Worm (Caenorhabditis elegans) whole organism, L3 larva: ENCODE results near the gene gasr-8.

Source experiments
- R02D3.7 ChIP-seq: fragments of 150-350 bp; optimal IDR thresholded peaks from 2 replicates; lab custom pipeline; 2014; ENCODE audit warnings: missing biosample characterization, missing genetic modification characterization
- ZK546.5 ChIP-seq: sonication (generic microtip); optimal IDR thresholded peaks from 2 replicates; lab custom pipeline; 2017; ENCODE audit warnings: missing biosample characterization, missing genetic modification characterization
- ceh-82 ChIP-seq: fragments of 150-350 bp; optimal IDR thresholded peaks from 2 replicates; lab custom pipeline; 2014; ENCODE audit warnings: missing biosample characterization, missing genetic modification characterization
- ceh-9 ChIP-seq: sonication (generic microtip); optimal IDR thresholded peaks from 2 replicates; lab custom pipeline; 2018; ENCODE audit warnings: missing biosample characterization, missing genetic modification characterization
- egl-27 ChIP-seq: sonication (generic microtip); optimal IDR thresholded peaks from 4 replicates; lab custom pipeline; 2017; ENCODE audit warnings: missing biosample characterization, missing genetic modification reagents, missing genetic modification characterization
- elt-1 ChIP-seq: fragments of 150-350 bp; optimal IDR thresholded peaks from 2 replicates; lab custom pipeline; 2014; ENCODE audit warnings: missing biosample characterization, missing genetic modification characterization
- elt-2 ChIP-seq: sonication (generic microtip); optimal IDR thresholded peaks from 2 replicates; lab custom pipeline; 2016; ENCODE audit warnings: missing genetic modification reagents, mild to moderate bottlenecking, missing genetic modification characterization, missing compliant biosample characterization
- elt-3 ChIP-seq, 3 experiments: fragments of 150-350 bp in 1 of 3; sonication (generic microtip) in 2 of 3; optimal IDR thresholded peaks; 2 replicates in 2 of 3; 4 replicates in 1 of 3; lab custom pipeline; 2014 to 2017; ENCODE audit warnings: missing biosample characterization in 3 of 3, missing genetic modification characterization in 3 of 3
- eor-1 ChIP-seq, 2 experiments: fragments of 150-350 bp; optimal IDR thresholded peaks; 2 replicates each; lab custom pipeline; 2014 to 2018; ENCODE audit warnings: missing biosample characterization in 2 of 2, missing genetic modification characterization in 2 of 2
- fkh-10 ChIP-seq: sonication (generic microtip); optimal IDR thresholded peaks from 2 replicates; lab custom pipeline; 2017; ENCODE audit warnings: missing biosample characterization, missing genetic modification reagents, missing genetic modification characterization
- hmg-11 ChIP-seq: sonication (generic microtip); optimal IDR thresholded peaks from 2 replicates; lab custom pipeline; 2016; ENCODE audit warnings: missing genetic modification characterization, missing compliant biosample characterization
- jun-1 ChIP-seq: fragments of 150-350 bp; optimal IDR thresholded peaks from 2 replicates; lab custom pipeline; 2014; ENCODE audit warnings: missing biosample characterization, missing genetic modification reagents, missing genetic modification characterization
- lin-39 ChIP-seq: fragments of 150-350 bp; optimal IDR thresholded peaks from 2 replicates; lab custom pipeline; 2018; ENCODE audit warnings: missing biosample characterization, missing genetic modification reagents, missing genetic modification characterization
- lsy-12 ChIP-seq: sonication (generic microtip); optimal IDR thresholded peaks from 2 replicates; lab custom pipeline; 2016; ENCODE audit warnings: mild to moderate bottlenecking, missing genetic modification characterization, missing compliant biosample characterization
- mml-1 ChIP-seq: fragments of 150-350 bp; sonication (generic microtip); optimal IDR thresholded peaks from 3 replicates; lab custom pipeline; 2014; ENCODE audit warnings: missing biosample characterization, missing genetic modification characterization
- nfya-1 ChIP-seq: sonication (generic microtip); optimal IDR thresholded peaks from 2 replicates; lab custom pipeline; 2017; ENCODE audit warnings: missing genetic modification characterization, mild to moderate bottlenecking, missing compliant biosample characterization, antibody characterized with exemption, moderate library complexity; ENCODE audit not compliant: insufficient read depth
- nhr-11 ChIP-seq: fragments of 150-350 bp; optimal IDR thresholded peaks from 2 replicates; lab custom pipeline; 2014; ENCODE audit warnings: missing biosample characterization, missing genetic modification characterization
- nhr-12 ChIP-seq: fragments of 150-350 bp; optimal IDR thresholded peaks from 2 replicates; lab custom pipeline; 2014; ENCODE audit warnings: missing biosample characterization, missing genetic modification characterization
- nhr-23 ChIP-seq: fragments of 150-350 bp; optimal IDR thresholded peaks from 2 replicates; lab custom pipeline; 2014; ENCODE audit warnings: missing biosample characterization, missing genetic modification reagents, missing genetic modification characterization
- nhr-237 ChIP-seq: fragments of 150-350 bp; optimal IDR thresholded peaks from 2 replicates; lab custom pipeline; 2014; ENCODE audit warnings: missing biosample characterization, missing genetic modification characterization
- nhr-25 ChIP-seq: sonication (generic microtip); optimal IDR thresholded peaks from 2 replicates; lab custom pipeline; 2017; ENCODE audit warnings: missing biosample characterization, missing genetic modification characterization
- nhr-28 ChIP-seq: fragments of 150-350 bp; optimal IDR thresholded peaks from 2 replicates; lab custom pipeline; 2014; ENCODE audit warnings: missing biosample characterization, missing genetic modification characterization
- nhr-43 ChIP-seq: sonication (generic microtip); optimal IDR thresholded peaks from 2 replicates; lab custom pipeline; 2016; ENCODE audit warnings: mild to moderate bottlenecking, missing genetic modification characterization, missing compliant biosample characterization; ENCODE audit not compliant: poor library complexity, severe bottlenecking
- nhr-77 ChIP-seq: fragments of 150-350 bp; optimal IDR thresholded peaks from 2 replicates; lab custom pipeline; 2014; ENCODE audit warnings: missing biosample characterization, missing genetic modification characterization
- pha-4 ChIP-seq: fragments of 150-350 bp; optimal IDR thresholded peaks from 2 replicates; lab custom pipeline; 2014; ENCODE audit warnings: missing biosample characterization, missing genetic modification reagents, missing genetic modification characterization
- pqm-1 ChIP-seq: fragments of 150-350 bp; optimal IDR thresholded peaks from 2 replicates; lab custom pipeline; 2017; ENCODE audit warnings: missing biosample characterization, missing genetic modification characterization, inconsistent platforms
- skn-1 ChIP-seq: fragments of 150-350 bp; optimal IDR thresholded peaks from 2 replicates; lab custom pipeline; 2014; ENCODE audit warnings: missing biosample characterization, missing genetic modification characterization
- snpc-4 ChIP-seq: fragments of 150-350 bp; optimal IDR thresholded peaks from 2 replicates; lab custom pipeline; 2014; ENCODE audit warnings: missing biosample characterization, missing genetic modification characterization
- unc-39 ChIP-seq: sonication (generic microtip); optimal IDR thresholded peaks from 4 replicates; lab custom pipeline; 2017; ENCODE audit warnings: missing biosample characterization, missing genetic modification characterization
- unc-62 ChIP-seq: fragments of 150-350 bp; sonication (generic microtip); optimal IDR thresholded peaks from 4 replicates; lab custom pipeline; 2014; ENCODE audit warnings: missing biosample characterization, missing genetic modification reagents, missing genetic modification characterization
- zag-1 ChIP-seq: fragments of 150-350 bp; optimal IDR thresholded peaks from 2 replicates; lab custom pipeline; 2014; ENCODE audit warnings: missing biosample characterization, missing genetic modification characterization
- ztf-11 ChIP-seq: fragments of 150-350 bp; optimal IDR thresholded peaks from 2 replicates; lab custom pipeline; 2014; ENCODE audit warnings: missing biosample characterization, missing genetic modification characterization
- ztf-4 ChIP-seq: fragments of 150-350 bp; optimal IDR thresholded peaks from 2 replicates; lab custom pipeline; 2014; ENCODE audit warnings: missing biosample characterization, missing genetic modification characterization

gasr-8 gene

ce11 chrV:14716114-14716513, 27.2 kb downstream of the gasr-8 start, which contains the start of gene fbxa-147:
Gene fbxa-147, plus strand, starts transcription at chrV:14716499.
- peak; percentile 51 for TF ChIP-seq elt-2 (tag; lab: Kevin White, UChicago)
- no peak for TF ChIP-seq mml-1 (tag; lab: Kevin White, UChicago)
- TF ChIP-seq zag-1 (tag; lab: Kevin White, UChicago): no peak
- no peak for TF ChIP-seq jun-1 (tag; lab: Kevin White, UChicago)

DNA sequence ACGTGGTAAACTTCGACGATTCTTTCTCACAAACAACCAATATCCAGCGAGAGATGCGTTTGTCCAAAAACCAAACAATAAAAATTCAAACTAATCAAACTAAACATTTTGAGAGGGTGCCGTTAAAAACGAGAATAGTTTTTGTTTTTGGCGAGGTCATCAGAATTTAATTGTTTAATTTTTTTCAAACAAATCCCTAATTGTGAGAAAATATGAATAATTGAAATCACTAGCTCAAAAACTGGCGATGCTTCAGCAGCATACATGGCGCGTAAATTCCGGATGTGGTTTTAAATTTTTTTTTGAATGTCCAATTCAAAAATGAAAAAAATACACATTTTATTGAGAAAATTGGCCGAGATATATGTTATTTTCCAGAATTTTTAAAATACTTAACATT, 30.6 kb downstream of the gasr-8 start, which contains the start of gene R08A2.1:
TSS of gene R08A2.1 (minus strand) at position 101 of the 400 bp plus-strand sequence.
- TF ChIP-seq lin-39 (tag; lab: Kevin White, UChicago) (no peak), skn-1 (no peak), pqm-1 (no peak), elt-3 (tag; optimal IDR thresholded peaks at IDR 0.05; lab: Kevin White, UChicago) (no peak), ztf-11 (tag; lab: Kevin White, UChicago) (no peak), nhr-28 (no peak), snpc-4 (tag; lab: Kevin White, UChicago) (no peak), jun-1 (tag; lab: Kevin White, UChicago) (no peak), nhr-237 (tag; lab: Kevin White, UChicago) (no peak), fkh-10 (GFP tag; lab: Kevin White, UChicago) (no peak), pha-4 (tag; lab: Kevin White, UChicago) (no peak), ztf-4 (tag; lab: Kevin White, UChicago) (no peak), ceh-82 (tag; lab: Kevin White, UChicago) (no peak), zag-1 (tag; lab: Kevin White, UChicago) (no peak), R02D3.7 (tag; lab: Kevin White, UChicago) (no peak), ceh-9 (no peak), eor-1 (tag; optimal IDR thresholded peaks at IDR 0.05; lab: Kevin White, UChicago) (no peak), egl-27 (no peak)

- TF ChIP-seq nhr-11 (tag; lab: Kevin White, UChicago): no peak
- TF ChIP-seq nhr-23 (tag; lab: Kevin White, UChicago): no peak
- no peak for TF ChIP-seq lsy-12 (tag; lab: Kevin White, UChicago)
- no peak for TF ChIP-seq nhr-77
- TF ChIP-seq nhr-28: no peak
- TF ChIP-seq ZK546.5 (tag; lab: Kevin White, UChicago): no peak
- no peak for TF ChIP-seq ztf-11 (tag; lab: Kevin White, UChicago)
- TF ChIP-seq ceh-9: no peak
- TF ChIP-seq elt-2 (tag; lab: Kevin White, UChicago): no peak
- TF ChIP-seq skn-1: no peak
- TF ChIP-seq elt-1 (tag; lab: Kevin White, UChicago): no peak
- TF ChIP-seq nfya-1 (tag; lab: Kevin White, UChicago): no peak
- TF ChIP-seq pha-4 (tag; lab: Kevin White, UChicago): no peak
- no peak for TF ChIP-seq hmg-11
- TF ChIP-seq fkh-10 (GFP tag; lab: Kevin White, UChicago): no peak
- TF ChIP-seq nhr-237 (tag; lab: Kevin White, UChicago): no peak
- no peak for TF ChIP-seq snpc-4 (tag; lab: Kevin White, UChicago)
- no peak for TF ChIP-seq unc-62 (GFP tag; lab: Kevin White, UChicago)
Measured at ce11 chrV:14723020-14723419, 34.1 kb downstream of the gasr-8 start, which contains the start of gene R08A2.7. Gene R08A2.7, plus strand, starts transcription at chrV:14723320.

- TF ChIP-seq ZK546.5 (tag; lab: Kevin White, UChicago) (no peak), nhr-43 (tag; lab: Kevin White, UChicago) (peak; percentile 57)
- TF ChIP-seq, all 47 proteins: peak for 1
Measured at ce11 chrV:14725409-14725808, 36.5 kb downstream of the gasr-8 start.

DNA sequence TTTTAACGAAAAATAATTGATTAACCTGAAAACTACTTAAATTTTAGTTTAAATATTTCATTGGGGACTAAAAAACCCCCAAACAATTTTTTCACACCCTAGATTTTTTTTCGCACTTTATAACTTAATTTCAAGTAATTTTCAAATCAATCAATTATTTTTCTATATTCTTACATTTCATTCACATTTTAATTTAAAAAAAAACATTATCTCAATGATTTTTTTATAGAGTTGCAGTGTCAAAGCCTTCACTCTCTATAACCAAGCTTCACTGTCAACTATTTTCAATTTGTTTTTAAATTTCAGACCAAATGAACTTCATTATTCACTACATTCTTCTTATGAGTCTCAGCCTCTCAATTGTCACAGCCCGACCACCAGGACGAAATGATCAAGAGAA, 37.7 kb downstream of the gasr-8 start, which contains the start of gene Y50E8A.1:
TSS of gene Y50E8A.1 (plus strand) at position 301 of the 400 bp plus-strand sequence.
- TF ChIP-seq nhr-77 (no peak), mml-1 (tag; lab: Kevin White, UChicago) (no peak), nhr-12 (tag; lab: Kevin White, UChicago) (no peak), fkh-10 (GFP tag; lab: Kevin White, UChicago) (no peak), unc-39 (tag; lab: Kevin White, UChicago) (no peak), ztf-4 (tag; lab: Kevin White, UChicago) (no peak), ztf-11 (tag; lab: Kevin White, UChicago) (no peak), hmg-11 (no peak), nhr-25 (tag; lab: Kevin White, UChicago) (no peak), lsy-12 (tag; lab: Kevin White, UChicago) (no peak), nhr-237 (tag; lab: Kevin White, UChicago) (no peak)
